Worm (Caenorhabditis elegans): ENCODE results near the gene fbxb-51.

Gene fbxb-51

DNA sequence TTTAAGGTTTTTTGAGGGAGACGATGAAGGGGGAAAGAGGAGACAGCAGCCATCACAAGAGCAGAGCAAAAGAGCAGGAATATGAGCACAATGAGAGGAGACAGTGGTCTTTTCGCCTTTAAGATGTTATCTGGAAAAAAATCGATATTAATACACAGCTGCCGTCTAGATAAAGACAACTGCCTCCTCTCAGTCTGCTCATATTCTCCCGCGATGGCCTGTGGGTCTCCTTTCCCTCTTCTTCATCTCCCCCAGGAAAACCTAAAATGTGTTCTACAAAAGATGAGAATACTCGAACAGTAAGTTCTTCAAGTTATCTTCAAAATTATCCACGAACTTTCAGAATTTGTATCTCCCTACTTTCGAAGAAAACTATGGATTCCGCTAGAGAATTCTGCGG is at the start of gene fbxb-51, which contains the start of gene fbxb-52:
Gene fbxb-51, plus strand, starts transcription at position 212 of the 400 bp plus-strand sequence.
Gene fbxb-52, minus strand, starts transcription at position 101 of the 400 bp plus-strand sequence.
- TF ChIP-seq lin-32 (GFP tag; optimal IDR thresholded peaks at IDR 0.05) (no peak), blmp-1 (tag; optimal IDR thresholded peaks at IDR 0.05) (no peak), nhr-12 (tag; optimal IDR thresholded peaks at IDR 0.05) (no peak), ceh-39 (tag; optimal IDR thresholded peaks at IDR 0.05) (no peak), nhr-76 (tag; optimal IDR thresholded peaks at IDR 0.05) (no peak)

DNA sequence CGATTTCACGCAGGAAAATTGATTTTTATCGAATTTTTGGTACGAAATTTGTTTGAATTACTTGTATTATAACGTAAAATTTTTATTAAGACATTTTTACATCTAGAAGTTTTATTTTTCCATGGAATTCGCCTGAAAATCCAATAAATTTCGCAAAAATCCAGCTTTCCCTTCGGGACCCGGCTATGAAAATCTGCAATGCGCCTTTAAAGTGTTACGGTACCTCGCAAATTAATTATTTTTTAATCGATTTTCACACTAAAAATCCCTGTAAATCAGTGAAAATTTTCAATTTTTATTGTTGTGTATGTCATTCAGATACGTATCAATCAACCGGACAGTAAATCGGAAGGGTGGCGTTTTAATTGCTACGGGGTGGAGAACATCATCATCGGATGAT is 49.6 kb upstream of the fbxb-51 start:
- TF ChIP-seq unc-62 (GFP tag; optimal IDR thresholded peaks at IDR 0.05), result peak; percentile 9
- TF ChIP-seq ham-2 (GFP tag; optimal IDR thresholded peaks at IDR 0.05), result no peak
- TF ChIP-seq mls-2 (tag; optimal IDR thresholded peaks at IDR 0.05), result no peak

DNA sequence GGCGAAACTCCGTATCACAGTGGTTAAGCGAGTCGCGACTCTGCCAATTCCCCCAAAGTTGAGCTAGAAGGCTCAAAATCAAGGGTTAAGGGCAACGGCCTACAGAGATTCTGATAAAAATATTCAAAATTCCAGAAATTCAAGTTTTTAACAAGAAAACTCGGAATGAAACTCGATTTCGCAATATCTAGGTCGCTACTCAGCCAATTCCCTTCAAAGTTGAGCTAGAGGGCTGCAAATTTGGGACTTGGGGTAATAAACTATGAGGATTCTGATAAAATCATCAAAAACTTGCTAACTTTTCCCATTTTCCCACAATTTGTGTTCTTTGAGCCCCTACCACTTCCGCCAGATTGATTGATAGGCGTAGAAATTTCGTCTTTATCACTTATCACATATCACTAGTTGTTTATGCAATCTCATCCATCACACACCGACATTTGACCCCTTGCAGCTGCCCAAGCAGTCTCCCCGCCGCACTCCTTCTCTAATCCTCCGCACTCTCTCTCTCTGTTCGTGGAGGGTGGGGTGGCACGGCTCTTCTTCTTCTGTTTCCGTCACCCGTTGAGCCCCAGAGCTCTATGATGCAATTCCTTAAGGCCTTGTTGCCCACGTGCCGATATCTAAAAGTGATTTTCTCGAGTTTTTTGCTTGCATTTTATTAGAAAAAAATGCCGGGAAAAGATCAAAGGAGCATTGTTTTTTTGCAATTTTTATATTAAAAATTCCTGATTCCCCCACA is 48.7 kb upstream of the fbxb-51 start:
- peak; percentile 48 for TF ChIP-seq sptf-1 (tag; optimal IDR thresholded peaks at IDR 0.05)
- no peak for TF ChIP-seq ceh-83 (GFP tag; optimal IDR thresholded peaks at IDR 0.05)
- TF ChIP-seq bed-3 (GFP tag; optimal IDR thresholded peaks at IDR 0.05), result no peak
- TF ChIP-seq hlh-1 (tag; optimal IDR thresholded peaks at IDR 0.05), result peak; percentile 89
- peak; percentile 12 for TF ChIP-seq zip-8 (tag; optimal IDR thresholded peaks at IDR 0.05)
- TF ChIP-seq lin-32 (GFP tag; optimal IDR thresholded peaks at IDR 0.05), result peak; percentile 31
- TF ChIP-seq unc-120 (tag; optimal IDR thresholded peaks at IDR 0.05; ENCODE audit: poor library complexity, severe bottlenecking), result peak; percentile 73
- TF ChIP-seq unc-62 (GFP tag; optimal IDR thresholded peaks at IDR 0.05), result peak; percentile 96
- peak; percentile 17 for TF ChIP-seq M03D4.4 (tag; optimal IDR thresholded peaks at IDR 0.05)
- TF ChIP-seq lsy-2 (tag; optimal IDR thresholded peaks at IDR 0.05), result peak; percentile 8

DNA sequence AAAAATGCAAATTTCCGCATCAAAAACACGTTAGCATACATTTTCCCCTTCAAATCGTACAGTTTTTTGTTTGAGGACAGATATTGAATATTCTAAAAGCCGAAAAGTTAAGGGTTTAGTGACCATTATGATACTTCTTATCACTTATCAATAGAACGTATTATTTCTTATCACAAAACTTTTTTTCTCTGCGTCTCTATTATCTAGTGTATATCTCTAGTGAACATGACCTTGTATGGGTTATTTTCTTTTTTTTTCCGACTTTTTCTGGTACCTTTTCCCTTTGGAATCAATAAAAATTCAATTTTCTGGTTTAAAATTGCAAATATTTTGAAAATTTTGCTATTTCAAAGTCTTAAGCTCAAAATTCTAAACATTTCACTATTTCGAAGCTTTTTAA is 46.8 kb upstream of the fbxb-51 start:
- TF ChIP-seq ztf-11 (tag; optimal IDR thresholded peaks at IDR 0.05) (no peak), elt-3 (tag; optimal IDR thresholded peaks at IDR 0.05) (no peak), elt-1 (tag; optimal IDR thresholded peaks at IDR 0.05; ENCODE audit: borderline replicate concordance, insufficient read depth) (no peak), ceh-83 (GFP tag; optimal IDR thresholded peaks at IDR 0.05) (no peak), ces-1 (GFP tag; optimal IDR thresholded peaks at IDR 0.05) (no peak), snpc-4 (tag; optimal IDR thresholded peaks at IDR 0.05) (no peak), lsy-2 (tag; optimal IDR thresholded peaks at IDR 0.05) (no peak), mep-1 (tag; optimal IDR thresholded peaks at IDR 0.05) (no peak), nhr-28 (tag; optimal IDR thresholded peaks at IDR 0.05) (no peak), M03D4.4 (tag; optimal IDR thresholded peaks at IDR 0.05) (no peak), unc-39 (tag; optimal IDR thresholded peaks at IDR 0.05) (no peak)

DNA sequence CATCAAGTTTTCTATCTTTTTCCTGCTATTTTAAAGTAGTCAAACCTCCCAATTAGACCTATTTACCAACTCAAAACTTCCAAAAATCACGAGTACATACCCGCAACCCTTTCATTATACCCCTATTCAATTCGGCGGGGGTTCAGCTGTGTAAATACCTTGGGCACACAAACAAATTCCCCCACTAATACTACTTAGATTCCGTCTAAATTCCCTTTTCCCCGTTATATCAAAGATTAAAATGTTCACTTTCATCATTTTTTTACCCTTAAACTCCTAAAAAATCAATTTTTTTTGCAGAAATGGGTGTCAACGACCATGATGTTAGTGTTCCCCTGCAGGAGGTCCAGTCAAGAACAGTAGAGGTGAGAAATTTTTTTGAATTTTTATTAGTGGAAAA is 46.2 kb upstream of the fbxb-51 start, which contains the start of gene fdgt-1:
Gene fdgt-1, plus strand, starts transcription at position 301 of the 400 bp plus-strand sequence.
- no peak for TF ChIP-seq nhr-2 (tag; optimal IDR thresholded peaks at IDR 0.05)
- no peak for TF ChIP-seq nhr-237 (tag; optimal IDR thresholded peaks at IDR 0.05)
- peak; percentile 12 for TF ChIP-seq pha-4 (tag; optimal IDR thresholded peaks at IDR 0.05)

DNA sequence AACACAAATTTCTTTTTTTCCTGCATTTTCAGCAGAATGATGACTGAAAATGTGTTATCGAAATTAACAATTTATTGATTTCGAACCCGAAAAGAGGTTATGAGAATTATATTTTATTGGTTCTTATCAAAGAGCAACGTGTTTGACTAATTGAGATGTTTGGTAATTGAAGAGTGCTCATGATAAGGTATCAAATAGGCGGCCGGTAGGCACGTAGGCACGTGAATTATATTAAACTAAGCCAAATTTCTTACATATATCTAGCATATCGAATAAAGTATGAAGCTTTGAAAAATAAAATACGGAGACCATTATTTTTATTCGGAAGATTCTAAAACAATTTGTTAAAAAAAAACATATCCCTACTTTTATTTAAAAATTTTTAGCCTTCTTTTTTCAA is 33.2 kb upstream of the fbxb-51 start, which contains the start of gene math-45:
Gene math-45, minus strand, starts transcription at position 101 of the 400 bp plus-strand sequence.
- no peak for TF ChIP-seq mab-5 (tag; optimal IDR thresholded peaks at IDR 0.05)
- TF ChIP-seq ceh-39 (tag; optimal IDR thresholded peaks at IDR 0.05), result no peak
- no peak for TF ChIP-seq nhr-76 (tag; optimal IDR thresholded peaks at IDR 0.05)
- no peak for TF ChIP-seq unc-120 (tag; optimal IDR thresholded peaks at IDR 0.05; ENCODE audit: poor library complexity, severe bottlenecking)
- no peak for TF ChIP-seq lin-13 (tag; optimal IDR thresholded peaks at IDR 0.05)
- no peak for TF ChIP-seq pha-4 (tag; optimal IDR thresholded peaks at IDR 0.05)
- TF ChIP-seq zip-8 (tag; optimal IDR thresholded peaks at IDR 0.05), result no peak
- TF ChIP-seq ztf-11 (tag; optimal IDR thresholded peaks at IDR 0.05), result no peak
- no peak for TF ChIP-seq hlh-1 (tag; optimal IDR thresholded peaks at IDR 0.05)
- no peak for TF ChIP-seq lin-32 (GFP tag; optimal IDR thresholded peaks at IDR 0.05)
- TF ChIP-seq elt-1 (tag; optimal IDR thresholded peaks at IDR 0.05; ENCODE audit: borderline replicate concordance, insufficient read depth), result no peak
- no peak for TF ChIP-seq ceh-43 (GFP tag; optimal IDR thresholded peaks at IDR 0.05)
- TF ChIP-seq flh-1 (GFP tag; optimal IDR thresholded peaks at IDR 0.05), result no peak
- TF ChIP-seq nhr-28 (tag; optimal IDR thresholded peaks at IDR 0.05), result no peak
- no peak for TF ChIP-seq ham-2 (GFP tag; optimal IDR thresholded peaks at IDR 0.05)
- TF ChIP-seq sptf-1 (tag; optimal IDR thresholded peaks at IDR 0.05), result no peak
